Worm (Caenorhabditis elegans) whole organism, young adult: ENCODE measurements around the gene fbxa-11.

ENCODE experiments used
- C17E4.6 ChIP-seq: fragments of 200-800 bp; sonication (Bioruptor generic); IDR thresholded peaks from 2 replicates; pipeline ENCODE4 v1.3.6; 2022; ENCODE audit warnings: missing genetic modification reagents, missing genetic modification characterization, missing compliant biosample characterization
- F52B5.7 ChIP-seq: sonication (generic microtip); optimal IDR thresholded peaks from 2 replicates; lab custom pipeline; 2016; ENCODE audit warnings: mild to moderate bottlenecking, missing genetic modification characterization, missing compliant biosample characterization
- Y56A3A.18 ChIP-seq: fragments of 200-800 bp; sonication (Bioruptor generic); IDR thresholded peaks from 2 replicates; pipeline ENCODE4 v1.3.6; 2022; ENCODE audit warnings: missing genetic modification reagents, missing genetic modification characterization, missing compliant biosample characterization
- attf-6 ChIP-seq: fragments of 200-800 bp; sonication (Bioruptor generic); IDR thresholded peaks from 2 replicates; pipeline ENCODE4 v1.3.6; 2022; ENCODE audit warnings: missing genetic modification reagents, missing genetic modification characterization, missing compliant biosample characterization
- cebp-1 ChIP-seq, 2 experiments: fragments of 200-800 bp in 1 of 2; sonication (Bioruptor generic) in 1 of 2; sonication (generic microtip) in 1 of 2; IDR thresholded peaks in 1 of 2; optimal IDR thresholded peaks in 1 of 2; 2 replicates each; pipeline versions ENCODE4 v1.3.6 to Lab custom; 2017 to 2022; ENCODE audit warnings: missing compliant biosample characterization in 2 of 2, missing genetic modification characterization in 2 of 2, mild to moderate bottlenecking in 1 of 2, missing genetic modification reagents in 1 of 2, moderate library complexity in 1 of 2
- dpff-1 ChIP-seq: sonication (generic microtip); optimal IDR thresholded peaks from 2 replicates; lab custom pipeline; 2017; ENCODE audit warnings: mild to moderate bottlenecking, missing genetic modification characterization, missing compliant biosample characterization
- dpl-1 ChIP-seq: fragments of 150-350 bp; optimal IDR thresholded peaks from 2 replicates; lab custom pipeline; 2014; ENCODE audit warnings: missing biosample characterization, missing genetic modification reagents, missing genetic modification characterization
- hlh-12 ChIP-seq: sonication (generic microtip); optimal IDR thresholded peaks from 2 replicates; lab custom pipeline; 2016; ENCODE audit warnings: missing genetic modification characterization, missing compliant biosample characterization
- nhr-90 ChIP-seq: sonication (generic microtip); optimal IDR thresholded peaks from 2 replicates; lab custom pipeline; 2016; ENCODE audit warnings: missing genotype, mild to moderate bottlenecking, missing genetic modification characterization, missing compliant biosample characterization
- pha-4 ChIP-seq: fragments of 150-350 bp; sonication (generic microtip); optimal IDR thresholded peaks from 2 replicates; lab custom pipeline; 2014; ENCODE audit warnings: missing biosample characterization, missing genetic modification reagents, missing genetic modification characterization
- unc-62 ChIP-seq: fragments of 150-350 bp; optimal IDR thresholded peaks from 2 replicates; lab custom pipeline; 2014; ENCODE audit warnings: missing biosample characterization, missing genetic modification reagents, missing genetic modification characterization

DNA sequence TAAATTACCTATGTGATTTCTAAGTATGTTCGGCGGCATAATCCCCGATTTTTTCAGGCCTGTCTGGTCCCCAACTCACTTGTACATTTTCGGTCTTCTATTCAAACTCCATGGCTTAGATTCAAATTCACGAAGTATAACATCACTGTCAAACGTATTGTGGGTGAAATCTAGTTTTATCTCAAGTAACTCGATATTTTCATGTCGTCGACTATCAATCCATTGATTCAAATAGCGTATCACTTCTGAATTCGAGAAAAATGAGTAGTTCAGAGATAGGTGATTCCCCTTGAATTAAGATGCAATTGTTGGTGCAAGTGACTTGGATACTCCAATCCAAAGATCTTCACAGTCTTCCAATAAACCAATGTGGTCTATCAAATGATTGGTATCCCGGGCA is 14.0 kb downstream of the fbxa-11 start:
- TF ChIP-seq Y56A3A.18 = no peak
- TF ChIP-seq unc-62 (GFP tag; lab: Kevin White, UChicago) = no peak
- no peak for TF ChIP-seq hlh-12 (tag; lab: Kevin White, UChicago)
- TF ChIP-seq cebp-1 (GFP tag; IDR thresholded peaks at IDR 0.05; lab: Robert Waterston, UW) = no peak
- no peak for TF ChIP-seq cebp-1 (tag; optimal IDR thresholded peaks at IDR 0.05; lab: Kevin White, UChicago)
- TF ChIP-seq nhr-90 (tag; lab: Kevin White, UChicago) = no peak
- TF ChIP-seq dpff-1 (tag; lab: Kevin White, UChicago) = no peak
- no peak for TF ChIP-seq dpl-1
- no peak for TF ChIP-seq attf-6 (GFP tag; lab: Robert Waterston, UW)
- TF ChIP-seq C17E4.6 = no peak
- no peak for TF ChIP-seq pha-4 (tag; lab: Kevin White, UChicago)
- no peak for TF ChIP-seq F52B5.7 (tag; lab: Kevin White, UChicago)
